Worm (Caenorhabditis elegans) whole organism, early embryonic: ENCODE data around the gene fbxa-53.
"Not testable (repeated sequence)": the region's sequence is repeated elsewhere in the genome, so short reads cannot be mapped to it uniquely, and the experiment has no call there.

Experiments
- B0310.2 ChIP-seq: sonication (generic microtip); optimal IDR thresholded peaks from 2 replicates; lab custom pipeline; 2016; ENCODE audit warnings: mild to moderate bottlenecking, missing genetic modification characterization, missing compliant biosample characterization
- F13C5.2 ChIP-seq: sonication (generic microtip); optimal IDR thresholded peaks from 2 replicates; lab custom pipeline; 2017; ENCODE audit warnings: mild to moderate bottlenecking, missing genetic modification characterization, inconsistent platforms, missing compliant biosample characterization
- aly-1 ChIP-seq: sonication (generic microtip); optimal IDR thresholded peaks from 2 replicates; lab custom pipeline; 2016; ENCODE audit warnings: missing genetic modification characterization, missing compliant biosample characterization
- ama-1 ChIP-seq: fragments of 150-350 bp; optimal IDR thresholded peaks from 2 replicates; lab custom pipeline; 2014
- ceh-13 ChIP-seq: fragments of 200-800 bp; sonication (Bioruptor generic); optimal IDR thresholded peaks from 2 replicates; lab custom pipeline; 2018; ENCODE audit warnings: mild to moderate bottlenecking, missing genetic modification characterization, missing compliant biosample characterization
- ceh-36 ChIP-seq: sonication (generic microtip); optimal IDR thresholded peaks from 2 replicates; lab custom pipeline; 2016; ENCODE audit warnings: missing genetic modification characterization, inconsistent platforms, missing compliant biosample characterization
- ets-7 ChIP-seq: sonication (generic microtip); optimal IDR thresholded peaks from 2 replicates; lab custom pipeline; 2016; ENCODE audit warnings: missing genotype, missing genetic modification characterization, missing compliant biosample characterization
- flt-1 ChIP-seq: fragments of 200-800 bp; sonication (Bioruptor generic); IDR thresholded peaks from 2 replicates; pipeline ENCODE4 v1.3.6; 2022; ENCODE audit warnings: missing genetic modification characterization, missing compliant biosample characterization
- hmbx-1 ChIP-seq: sonication (generic microtip); optimal IDR thresholded peaks from 2 replicates; lab custom pipeline; 2016; ENCODE audit warnings: mild to moderate bottlenecking, missing genetic modification characterization, missing compliant biosample characterization
- hmg-4 ChIP-seq: fragments of 200-800 bp; sonication (Bioruptor generic); optimal IDR thresholded peaks from 2 replicates; lab custom pipeline; 2018; ENCODE audit warnings: mild to moderate bottlenecking, missing genetic modification characterization, missing compliant biosample characterization
- hnd-1 ChIP-seq: sonication (generic microtip); optimal IDR thresholded peaks from 2 replicates; lab custom pipeline; 2016; ENCODE audit warnings: missing genetic modification characterization, missing compliant biosample characterization
- pes-1 ChIP-seq: fragments of 200-800 bp; sonication (Bioruptor generic); IDR thresholded peaks from 2 replicates; pipeline ENCODE4 v1.3.6; 2022; ENCODE audit warnings: missing genetic modification reagents, missing genetic modification characterization, missing compliant biosample characterization
- scrt-1 ChIP-seq: fragments of 200-800 bp; sonication (Bioruptor generic); IDR thresholded peaks from 2 replicates; pipeline ENCODE4 v1.3.6; 2022; ENCODE audit warnings: missing genetic modification characterization, missing compliant biosample characterization
- sea-1 ChIP-seq: fragments of 200-800 bp; sonication (Bioruptor generic); conservative IDR thresholded peaks from 2 replicates; pipeline ENCODE4 v1.3.6; 2022; ENCODE audit warnings: missing genetic modification characterization, missing compliant biosample characterization
- tbx-11 ChIP-seq: fragments of 200-800 bp; sonication (Bioruptor generic); IDR thresholded peaks from 2 replicates; pipeline ENCODE4 v1.3.6; 2022; ENCODE audit warnings: missing genetic modification characterization, missing compliant biosample characterization
- tbx-37 ChIP-seq: fragments of 200-800 bp; sonication (Bioruptor generic); conservative IDR thresholded peaks from 2 replicates; pipeline ENCODE4 v1.3.6; 2022; ENCODE audit warnings: missing genetic modification reagents, missing genetic modification characterization, missing compliant biosample characterization
- tra-4 ChIP-seq: sonication (generic microtip); optimal IDR thresholded peaks from 2 replicates; lab custom pipeline; 2017; ENCODE audit warnings: missing genetic modification characterization, missing compliant biosample characterization

fbxa-53 gene

DNA sequence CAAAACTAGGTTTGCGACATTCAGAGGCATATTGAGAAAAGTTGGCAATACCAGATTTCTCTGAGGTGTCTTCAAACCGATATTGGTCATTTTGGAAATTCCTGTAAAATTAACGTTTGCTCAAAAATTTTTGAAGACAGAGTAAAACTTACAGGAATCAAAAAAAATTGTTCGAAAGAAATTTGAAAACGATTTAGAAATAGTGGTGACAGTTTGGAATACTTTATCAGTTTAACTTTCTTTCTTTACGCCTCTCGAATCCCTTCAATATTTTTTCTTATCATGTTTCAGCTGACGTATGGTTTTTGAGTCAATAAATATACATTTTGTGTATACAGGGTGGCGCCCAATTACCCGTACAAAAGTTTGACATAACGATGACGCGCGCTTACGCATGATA, at the start of gene fbxa-53:
Gene fbxa-53 (minus strand): TSS at position 101 of the 400 bp plus-strand sequence.
- TF ChIP-seq B0310.2 (tag; lab: Kevin White, UChicago): no peak
- TF ChIP-seq scrt-1 (GFP tag; lab: Robert Waterston, UW): no peak
- TF ChIP-seq flt-1: no peak
- TF ChIP-seq ceh-36 (tag; lab: Kevin White, UChicago): no peak
- TF ChIP-seq tbx-37 (GFP tag; lab: Robert Waterston, UW): no peak
- TF ChIP-seq pes-1 (GFP tag; lab: Robert Waterston, UW): no peak
- TF ChIP-seq ama-1 (lab: Kevin White, UChicago): no peak
- no peak for TF ChIP-seq F13C5.2 (tag; lab: Kevin White, UChicago)
- TF ChIP-seq sea-1 (GFP tag; lab: Robert Waterston, UW): no peak
- TF ChIP-seq tra-4 (tag; lab: Kevin White, UChicago): no peak
- TF ChIP-seq aly-1 (tag; lab: Kevin White, UChicago): no peak
- no peak for TF ChIP-seq ets-7 (tag; lab: Kevin White, UChicago)

DNA sequence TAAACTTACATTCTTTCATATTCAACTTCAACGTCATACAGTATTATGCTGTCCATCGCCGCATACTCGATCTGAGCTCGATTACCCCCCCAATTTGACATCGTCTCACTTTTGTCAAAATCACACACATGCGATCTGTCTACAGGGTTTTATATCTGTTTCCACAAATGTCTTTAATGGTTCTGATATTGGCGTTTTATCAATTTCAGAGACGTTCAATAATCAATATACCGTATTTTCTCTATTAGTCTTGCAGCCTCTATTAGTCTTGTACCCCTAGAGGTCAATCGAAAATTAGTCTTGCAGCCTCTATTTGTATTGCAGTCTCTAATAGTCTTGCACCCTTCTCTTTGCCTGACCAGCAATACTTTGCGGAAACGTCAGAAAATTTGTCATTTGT, 30.1 kb upstream of the fbxa-53 start, which contains the start of gene Y75D11A.6:
Gene Y75D11A.6 (minus strand): TSS at position 101 of the 400 bp plus-strand sequence.
- TF ChIP-seq tbx-37 (GFP tag; lab: Robert Waterston, UW); tra-4 (tag; lab: Kevin White, UChicago); scrt-1 (GFP tag; lab: Robert Waterston, UW): not testable (repeated sequence)

DNA sequence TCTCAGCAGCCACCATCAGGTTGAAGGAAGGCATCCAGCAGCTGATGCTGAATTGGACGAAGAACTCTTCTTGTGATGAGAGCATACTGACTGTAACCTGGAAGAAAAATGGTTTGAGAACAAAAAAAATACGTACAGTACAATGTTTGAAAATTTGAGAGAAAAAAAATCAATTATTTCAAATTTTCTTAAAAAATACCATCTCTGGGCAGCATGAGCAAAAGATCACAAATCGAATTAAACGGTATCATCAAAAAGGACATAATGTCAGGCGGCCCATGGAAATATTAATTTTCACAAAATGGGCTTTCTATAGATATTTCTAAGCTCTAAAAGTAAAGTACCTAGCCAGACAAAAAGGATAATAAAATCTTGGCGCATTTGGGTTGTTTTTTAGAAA, 27.7 kb upstream of the fbxa-53 start, which contains the start of gene Y75D11A.3:
Gene Y75D11A.3 (minus strand): TSS at position 101 of the 400 bp plus-strand sequence.
- TF ChIP-seq ama-1 (lab: Kevin White, UChicago); ets-7 (tag; lab: Kevin White, UChicago); ceh-36 (tag; lab: Kevin White, UChicago): not testable (repeated sequence)

DNA sequence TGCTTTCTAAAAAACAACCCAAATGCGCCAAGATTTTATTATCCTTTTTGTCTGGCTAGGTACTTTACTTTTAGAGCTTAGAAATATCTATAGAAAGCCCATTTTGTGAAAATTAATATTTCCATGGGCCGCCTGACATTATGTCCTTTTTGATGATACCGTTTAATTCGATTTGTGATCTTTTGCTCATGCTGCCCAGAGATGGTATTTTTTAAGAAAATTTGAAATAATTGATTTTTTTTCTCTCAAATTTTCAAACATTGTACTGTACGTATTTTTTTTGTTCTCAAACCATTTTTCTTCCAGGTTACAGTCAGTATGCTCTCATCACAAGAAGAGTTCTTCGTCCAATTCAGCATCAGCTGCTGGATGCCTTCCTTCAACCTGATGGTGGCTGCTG, 24.2 kb upstream of the fbxa-53 start, which contains the start of gene Y75D11A.2:
Gene Y75D11A.2 (plus strand): TSS at position 301 of the 400 bp plus-strand sequence.
- not testable (repeated sequence) for TF ChIP-seq ama-1 (lab: Kevin White, UChicago); hmbx-1; scrt-1 (GFP tag; lab: Robert Waterston, UW)

DNA sequence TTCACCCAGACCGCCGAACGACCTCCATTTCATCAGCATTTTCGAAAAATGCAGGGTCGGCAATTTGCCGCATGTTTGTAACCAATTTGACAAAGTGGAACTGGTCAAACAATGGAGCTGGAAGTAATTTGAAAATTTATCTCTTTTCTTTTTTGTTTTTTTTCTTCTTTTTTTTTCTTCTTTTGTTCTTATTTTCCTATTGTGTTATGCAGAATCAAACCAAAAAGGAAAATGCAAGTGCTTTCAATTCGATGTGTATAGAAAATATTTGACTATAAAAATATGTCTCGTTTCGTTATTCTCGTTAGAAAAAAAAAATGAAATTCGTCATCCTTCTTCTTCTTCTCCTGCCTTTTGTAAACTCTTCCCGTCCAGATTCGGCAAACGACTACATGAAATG, 19.2 kb upstream of the fbxa-53 start, which contains the start of gene F07G6.10:
Gene F07G6.10 (plus strand): TSS at position 301 of the 400 bp plus-strand sequence.
- TF ChIP-seq B0310.2 (tag; lab: Kevin White, UChicago): no peak
- TF ChIP-seq scrt-1 (GFP tag; lab: Robert Waterston, UW): no peak
- TF ChIP-seq tbx-37 (GFP tag; lab: Robert Waterston, UW): no peak
- no peak for TF ChIP-seq ceh-13
- TF ChIP-seq hmbx-1: no peak
- TF ChIP-seq flt-1: no peak

DNA sequence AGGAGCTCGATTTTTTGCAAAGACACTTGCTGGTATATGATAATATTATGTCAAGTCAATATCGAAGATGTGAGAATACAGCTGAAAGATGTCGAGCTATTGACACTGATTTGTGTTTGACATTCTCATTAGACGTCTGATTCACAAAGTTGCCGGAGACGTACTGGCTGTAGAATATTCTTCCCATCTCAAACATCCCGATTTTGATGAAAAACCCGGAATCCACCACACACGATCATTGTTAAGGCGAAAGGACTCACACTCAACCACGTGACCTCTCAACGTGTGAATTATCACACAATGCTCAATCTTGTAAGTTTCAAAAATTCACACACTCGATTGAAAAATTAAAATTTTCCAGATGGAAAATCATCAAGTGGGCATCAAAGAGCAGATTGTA, 17.6 kb upstream of the fbxa-53 start, which contains the start of gene F07G6.12:
Gene F07G6.12 (plus strand): TSS at position 301 of the 400 bp plus-strand sequence.
- no peak for TF ChIP-seq pes-1 (GFP tag; lab: Robert Waterston, UW)
- TF ChIP-seq scrt-1 (GFP tag; lab: Robert Waterston, UW): no peak
- no peak for TF ChIP-seq ets-7 (tag; lab: Kevin White, UChicago)
- TF ChIP-seq tra-4 (tag; lab: Kevin White, UChicago): no peak
- TF ChIP-seq F13C5.2 (tag; lab: Kevin White, UChicago): no peak
- TF ChIP-seq hmbx-1: no peak
- TF ChIP-seq ceh-36 (tag; lab: Kevin White, UChicago): no peak
- TF ChIP-seq ceh-13: no peak
- no peak for TF ChIP-seq hmg-4 (GFP tag; lab: Kevin White, UChicago)
- TF ChIP-seq flt-1: no peak
- TF ChIP-seq tbx-11: no peak

DNA sequence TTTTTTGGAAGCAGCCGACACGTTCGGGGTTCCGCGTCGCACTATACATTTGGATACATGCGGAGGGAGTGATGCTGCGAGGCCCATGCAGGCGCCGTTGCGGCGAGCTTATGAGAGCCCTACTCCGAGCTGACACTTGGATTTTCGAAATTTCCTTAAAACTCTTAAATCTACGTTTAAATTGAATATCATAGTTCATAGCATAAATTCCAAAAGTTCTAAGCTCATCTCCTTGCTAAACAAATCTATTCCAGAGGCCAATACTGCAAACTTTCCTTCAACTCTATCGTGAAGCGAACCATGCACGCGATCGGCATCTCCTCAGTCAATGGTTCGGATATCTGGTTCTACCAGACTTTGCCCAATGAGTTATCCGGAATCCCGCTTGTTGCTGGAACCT, 11.2 kb upstream of the fbxa-53 start, which contains the start of gene dgn-3:
Gene dgn-3 (plus strand): TSS at position 301 of the 400 bp plus-strand sequence.
- no peak for TF ChIP-seq B0310.2 (tag; lab: Kevin White, UChicago)
- TF ChIP-seq tbx-37 (GFP tag; lab: Robert Waterston, UW): no peak
- no peak for TF ChIP-seq ets-7 (tag; lab: Kevin White, UChicago)
- no peak for TF ChIP-seq ceh-13
- no peak for TF ChIP-seq hmbx-1
- TF ChIP-seq F13C5.2 (tag; lab: Kevin White, UChicago): no peak
- no peak for TF ChIP-seq pes-1 (GFP tag; lab: Robert Waterston, UW)
- TF ChIP-seq flt-1: no peak
- no peak for TF ChIP-seq ama-1 (lab: Kevin White, UChicago)
- TF ChIP-seq hnd-1 (tag; lab: Kevin White, UChicago): no peak
- TF ChIP-seq ceh-36 (tag; lab: Kevin White, UChicago): no peak
- no peak for TF ChIP-seq tbx-11

DNA sequence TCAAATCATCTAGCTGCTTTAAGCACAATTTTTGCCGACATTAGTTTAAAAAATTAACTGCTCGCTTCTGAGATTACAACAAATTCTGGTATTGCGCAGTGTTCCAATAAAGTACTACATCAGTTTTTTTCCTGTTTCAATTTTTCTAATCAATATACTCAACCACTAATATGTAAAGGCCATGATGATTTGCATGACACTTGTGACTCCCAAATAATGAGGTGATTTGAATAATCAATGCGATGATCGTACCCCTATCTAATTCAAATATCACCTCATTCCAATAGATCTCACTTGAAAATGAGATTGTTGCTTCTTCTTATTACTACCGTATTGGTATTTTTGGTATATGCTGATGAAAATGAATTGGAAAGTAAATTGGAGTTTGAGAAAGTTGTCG, 8.7 kb upstream of the fbxa-53 start, which contains the start of gene F07G6.2:
Gene F07G6.2 (plus strand): TSS at position 301 of the 400 bp plus-strand sequence.
- TF ChIP-seq ets-7 (tag; lab: Kevin White, UChicago): no peak
- no peak for TF ChIP-seq sea-1 (GFP tag; lab: Robert Waterston, UW)
- no peak for TF ChIP-seq tbx-11
- no peak for TF ChIP-seq hnd-1 (tag; lab: Kevin White, UChicago)
- TF ChIP-seq ama-1 (lab: Kevin White, UChicago): no peak
- no peak for TF ChIP-seq tbx-37 (GFP tag; lab: Robert Waterston, UW)
- no peak for TF ChIP-seq pes-1 (GFP tag; lab: Robert Waterston, UW)
- no peak for TF ChIP-seq aly-1 (tag; lab: Kevin White, UChicago)
- no peak for TF ChIP-seq B0310.2 (tag; lab: Kevin White, UChicago)
- no peak for TF ChIP-seq hmg-4 (GFP tag; lab: Kevin White, UChicago)
- TF ChIP-seq ceh-36 (tag; lab: Kevin White, UChicago): no peak
- TF ChIP-seq hmbx-1: no peak
